Fruit fly (Drosophila melanogaster): ENCODE measurements around the gene CG18301.
A peak's percentile ranks its signal among the peaks of the same experiment; 100 is the strongest.

Gene CG18301

DNA sequence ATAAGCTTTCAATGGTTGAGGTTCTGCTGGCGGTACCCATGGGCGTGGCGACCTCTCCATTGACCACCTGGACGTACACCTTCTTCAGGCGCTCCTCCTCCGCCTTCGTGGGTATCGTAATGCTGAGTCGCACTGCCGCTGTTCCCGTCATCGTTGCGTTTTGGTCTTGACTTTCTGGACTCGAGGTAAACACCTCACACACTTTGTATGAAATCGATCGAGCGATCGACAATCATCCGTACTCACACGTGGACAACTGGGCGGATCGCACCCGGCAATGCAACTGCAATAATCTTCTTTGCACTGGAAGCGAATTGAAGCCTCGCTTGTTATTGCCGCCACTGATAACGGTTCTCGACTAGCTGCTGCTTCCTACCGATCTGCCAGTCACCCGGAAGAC lies 21.5 kb upstream of the CG18301 start, which contains the start of gene CG7384:
TSS of gene CG7384 (minus strand) at position 366 of the 400 bp plus-strand sequence.
- TF ChIP-seq Hr4 (GFP tag; optimal IDR thresholded peaks at IDR 0.05): no peak
- no peak for TF ChIP-seq OdsH (GFP tag; optimal IDR thresholded peaks at IDR 0.05)
- 0 out of 3 replicates have a peak, but pooled peaks have one; percentile 14 for TF ChIP-seq eg (GFP tag; IDR thresholded peaks at IDR 0.05)
- peak; percentile 81 for TF ChIP-seq dsx (GFP tag; optimal IDR thresholded peaks at IDR 0.05; ENCODE audit: poor library complexity, severe bottlenecking)
- TF ChIP-seq svp (GFP tag): peak; percentile 84
- no peak for TF ChIP-seq dac (GFP tag; optimal IDR thresholded peaks at IDR 0.05)
- no peak for TF ChIP-seq Hr38 (GFP tag; optimal IDR thresholded peaks at IDR 0.05)
- no peak for TF ChIP-seq CG3919 (GFP tag; optimal IDR thresholded peaks at IDR 0.05)
- no peak for TF ChIP-seq pdm3 (GFP tag; optimal IDR thresholded peaks at IDR 0.05)

DNA sequence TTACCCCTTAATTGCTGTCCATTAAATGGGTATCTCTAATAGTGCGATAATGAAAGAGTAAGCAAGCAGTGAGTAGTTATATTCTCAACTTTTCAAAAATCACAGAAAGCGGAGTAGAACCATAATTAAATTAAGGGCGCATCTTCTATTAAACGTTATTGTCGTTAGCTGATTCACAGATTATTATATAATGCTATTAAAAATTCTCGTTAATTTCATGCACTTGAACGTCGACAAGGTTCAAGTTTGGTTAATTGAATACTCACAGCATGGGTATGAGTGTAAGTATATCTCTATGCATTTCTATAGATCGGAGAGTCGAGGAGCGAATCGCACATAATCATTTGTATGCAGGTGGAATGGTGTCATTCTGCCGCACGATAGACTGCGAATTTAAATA lies 20.8 kb upstream of the CG18301 start:
- TF ChIP-seq Eip78C (GFP tag) (peak; percentile 38), lz (GFP tag; optimal IDR thresholded peaks at IDR 0.05) (no peak)

DNA sequence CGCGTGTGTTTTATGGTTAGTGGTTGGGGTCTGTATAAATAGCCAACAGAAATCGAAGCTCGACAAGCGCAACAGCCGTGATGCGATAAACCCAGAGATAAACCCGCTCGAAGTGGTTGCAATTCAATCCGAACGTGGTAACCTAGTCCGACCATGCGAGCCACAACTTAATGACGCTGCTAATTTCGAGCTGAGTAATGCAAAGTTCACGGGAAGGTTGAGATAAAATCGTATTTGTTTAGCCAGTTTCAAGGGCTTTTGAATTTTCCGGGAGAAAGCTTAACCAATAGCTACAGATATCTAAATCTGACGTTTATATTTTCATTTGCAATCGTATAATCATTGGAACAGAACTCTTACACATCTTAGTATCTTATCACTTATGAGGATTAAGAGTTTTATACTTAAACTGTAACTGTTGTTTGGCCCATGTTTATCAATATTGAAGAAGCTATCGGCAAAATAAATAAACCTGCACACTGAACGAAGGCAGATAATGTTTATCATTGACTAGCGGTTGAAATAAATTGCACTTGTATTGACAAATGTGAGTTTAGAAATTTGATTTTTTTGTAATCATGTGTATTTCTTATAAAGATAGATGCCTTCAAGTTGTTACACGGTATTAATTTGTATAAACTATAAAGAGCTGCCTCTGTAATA lies 17.7 kb upstream of the CG18301 start:
- peak; percentile 55 for TF ChIP-seq Eip78C (GFP tag)
- TF ChIP-seq CG10669 (GFP tag; optimal IDR thresholded peaks at IDR 0.05): peak; percentile 38
- TF ChIP-seq CG11762 (GFP tag; optimal IDR thresholded peaks at IDR 0.05; ENCODE audit: insufficient read depth): no peak

DNA sequence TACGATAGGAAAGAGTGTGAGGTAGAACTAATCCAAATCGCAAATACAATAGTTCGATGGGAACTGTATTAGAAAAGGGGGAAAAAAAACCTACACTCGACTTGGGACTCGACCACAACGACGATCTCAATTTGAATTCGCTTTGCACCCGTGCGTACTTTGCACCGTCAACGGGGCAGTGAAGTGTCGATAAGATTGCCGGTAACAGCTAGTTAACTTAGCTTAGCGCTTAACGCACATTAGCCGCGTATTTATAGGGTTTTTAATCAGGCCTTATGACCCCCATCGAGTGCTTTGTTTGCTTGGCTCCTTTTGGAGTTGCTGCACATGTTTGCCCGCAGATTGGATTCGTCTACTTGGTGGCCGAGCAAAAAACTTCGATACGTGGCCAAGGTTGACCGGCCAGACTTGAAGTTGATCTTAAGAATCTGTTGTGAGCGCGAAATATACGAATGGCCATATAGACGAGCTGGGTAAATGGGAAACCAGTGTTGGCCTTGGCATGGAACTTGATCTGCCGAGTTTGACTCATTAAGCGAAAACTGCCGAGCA lies 17.0 kb upstream of the CG18301 start:
- no peak for TF ChIP-seq achi (GFP tag; optimal IDR thresholded peaks at IDR 0.05)
- no peak for TF ChIP-seq Eip75B (GFP tag; optimal IDR thresholded peaks at IDR 0.05)
- TF ChIP-seq CG15336 (GFP tag; IDR thresholded peaks at IDR 0.05): 0 out of 2 replicates have a peak, but pooled peaks have one; percentile 14
- TF ChIP-seq CG11294 (GFP tag; IDR thresholded peaks at IDR 0.05): no peak
- no peak for TF ChIP-seq CG6792 (GFP tag; optimal IDR thresholded peaks at IDR 0.05)
- TF ChIP-seq CG3032 (tag; optimal IDR thresholded peaks at IDR 0.05): no peak
- TF ChIP-seq pdm3 (GFP tag; optimal IDR thresholded peaks at IDR 0.05): no peak
- TF ChIP-seq OdsH (GFP tag; optimal IDR thresholded peaks at IDR 0.05): no peak
- TF ChIP-seq CG8119 (GFP tag; IDR thresholded peaks at IDR 0.05): 0 out of 3 replicates have a peak, but pooled peaks have one; percentile 21
- no peak for TF ChIP-seq salr (GFP tag; optimal IDR thresholded peaks at IDR 0.05)
- no peak for TF ChIP-seq lz (GFP tag; optimal IDR thresholded peaks at IDR 0.05)
- no peak for TF ChIP-seq Lpt (GFP tag; optimal IDR thresholded peaks at IDR 0.05)
- TF ChIP-seq CG34406 (GFP tag; optimal IDR thresholded peaks at IDR 0.05): no peak
- peak; percentile 29 for TF ChIP-seq CG6808 (GFP tag; optimal IDR thresholded peaks at IDR 0.05)
- TF ChIP-seq cyc (GFP tag; optimal IDR thresholded peaks at IDR 0.05): no peak
- no peak for TF ChIP-seq Ets96B (tag; optimal IDR thresholded peaks at IDR 0.05)
- TF ChIP-seq CG3919 (GFP tag; optimal IDR thresholded peaks at IDR 0.05): no peak
- no peak for TF ChIP-seq CG6854 (GFP tag; optimal IDR thresholded peaks at IDR 0.05)
- no peak for TF ChIP-seq CG6163 (GFP tag; IDR thresholded peaks at IDR 0.05)
- no peak for TF ChIP-seq Sox14 (GFP tag; optimal IDR thresholded peaks at IDR 0.05)
- peak; percentile 49 for TF ChIP-seq CG6276 (GFP tag; optimal IDR thresholded peaks at IDR 0.05)
- TF ChIP-seq ss (GFP tag; optimal IDR thresholded peaks at IDR 0.05): peak; percentile 1 to 32
- TF ChIP-seq CG31627 (GFP tag; optimal IDR thresholded peaks at IDR 0.05): no peak
- TF ChIP-seq fkh (GFP tag; optimal IDR thresholded peaks at IDR 0.05): no peak
- no peak for TF ChIP-seq Ets21C (GFP tag; optimal IDR thresholded peaks at IDR 0.05)
- TF ChIP-seq CG7368 (GFP tag; optimal IDR thresholded peaks at IDR 0.05): no peak
- TF ChIP-seq spab (GFP tag; optimal IDR thresholded peaks at IDR 0.05): no peak
- no peak for TF ChIP-seq topi (GFP tag; optimal IDR thresholded peaks at IDR 0.05)
- no peak for TF ChIP-seq CG16779 (tag; optimal IDR thresholded peaks at IDR 0.05)
- TF ChIP-seq CG11902 (GFP tag; optimal IDR thresholded peaks at IDR 0.05): no peak
- TF ChIP-seq CG11762 (GFP tag; optimal IDR thresholded peaks at IDR 0.05; ENCODE audit: insufficient read depth): no peak
- TF ChIP-seq eg (GFP tag; IDR thresholded peaks at IDR 0.05): 0 out of 3 replicates have a peak, but pooled peaks have one; percentile 20
- no peak for TF ChIP-seq dsx (GFP tag; optimal IDR thresholded peaks at IDR 0.05; ENCODE audit: poor library complexity, severe bottlenecking)
- TF ChIP-seq svp (GFP tag): no peak
- TF ChIP-seq CG4318 (GFP tag; optimal IDR thresholded peaks at IDR 0.05): no peak
- TF ChIP-seq Hr4 (GFP tag; optimal IDR thresholded peaks at IDR 0.05): no peak
- TF ChIP-seq Eip78C (GFP tag): no peak
- no peak for TF ChIP-seq CG10631 (GFP tag; optimal IDR thresholded peaks at IDR 0.05)
- TF ChIP-seq Met (GFP tag; optimal IDR thresholded peaks at IDR 0.05): no peak
- TF ChIP-seq Gug (GFP tag; IDR thresholded peaks at IDR 0.05): no peak
